Fruit fly (Drosophila melanogaster) whole organism, embryonic: ENCODE data around the gene dati.

Experiments used
- ATbp ChIP-seq: fragments of 200-800 bp; sonication (Bioruptor generic); optimal IDR thresholded peaks from 2 replicates; lab custom pipeline; 2017; ENCODE audit warnings: missing biosample characterization, mild to moderate bottlenecking, missing genetic modification characterization, missing genetic modification reagents
- Antp ChIP-seq: fragments of 200-800 bp; sonication (Bioruptor generic); optimal IDR thresholded peaks from 3 replicates; lab custom pipeline; 2016; ENCODE audit warnings: missing biosample characterization, missing genetic modification characterization
- Atf3 ChIP-seq: fragments of 200-800 bp; sonication (Bioruptor generic); optimal IDR thresholded peaks from 3 replicates; lab custom pipeline; 2016; ENCODE audit warnings: missing biosample characterization, missing genetic modification characterization
- C15 ChIP-seq: fragments of 200-800 bp; sonication (Bioruptor generic); IDR thresholded peaks from 3 replicates; pipeline ENCODE4 v1.3.6; 2022; ENCODE audit warnings: missing biosample characterization, missing genetic modification characterization
- CG10366 ChIP-seq: fragments of 200-800 bp; sonication (Bioruptor generic); IDR thresholded peaks from 2 replicates; pipeline ENCODE4 v1.3.6; 2022; ENCODE audit warnings: missing biosample characterization, missing genetic modification characterization
- CG11247 ChIP-seq: fragments of 200-800 bp; sonication (Bioruptor generic); IDR thresholded peaks from 2 replicates; pipeline ENCODE4 v1.3.6; 2022; ENCODE audit warnings: missing biosample characterization, missing genetic modification characterization
- CG12299 ChIP-seq: fragments of 200-800 bp; sonication (Bioruptor generic); optimal IDR thresholded peaks from 2 replicates; lab custom pipeline; 2018; ENCODE audit warnings: missing biosample characterization, mild to moderate bottlenecking, missing genetic modification characterization
- CG13775 ChIP-seq: fragments of 200-800 bp; sonication (Bioruptor generic); optimal IDR thresholded peaks from 3 replicates; lab custom pipeline; 2017; ENCODE audit warnings: missing biosample characterization, mild to moderate bottlenecking, missing genetic modification characterization
- CG15696 ChIP-seq: fragments of 200-800 bp; sonication (Bioruptor generic); optimal IDR thresholded peaks from 2 replicates; lab custom pipeline; 2019; ENCODE audit warnings: missing biosample characterization, mild to moderate bottlenecking, missing genetic modification characterization, moderate library complexity
- CG17328 ChIP-seq: fragments of 200-800 bp; sonication (Bioruptor generic); IDR thresholded peaks from 2 replicates; pipeline ENCODE4 v1.3.6; 2022; ENCODE audit warnings: missing biosample characterization, missing genetic modification characterization
- CG17912 ChIP-seq: fragments of 200-800 bp; sonication (Bioruptor generic); optimal IDR thresholded peaks from 2 replicates; lab custom pipeline; 2018; ENCODE audit warnings: missing biosample characterization, mild to moderate bottlenecking, missing genetic modification characterization
- CG34224 ChIP-seq: fragments of 200-800 bp; sonication (Bioruptor generic); IDR thresholded peaks from 3 replicates; pipeline ENCODE4 v1.3.6; 2022; ENCODE audit warnings: missing biosample characterization, missing genetic modification characterization; ENCODE audit not compliant: partially characterized antibody
- CG6683 ChIP-seq: fragments of 200-800 bp; sonication (Bioruptor generic); optimal IDR thresholded peaks from 2 replicates; lab custom pipeline; 2017; ENCODE audit warnings: missing biosample characterization, mild to moderate bottlenecking, missing genetic modification characterization, missing genetic modification reagents
- CG6689 ChIP-seq: fragments of 200-800 bp; sonication (Bioruptor generic); IDR thresholded peaks from 2 replicates; pipeline ENCODE4 v1.3.6; 2022; ENCODE audit warnings: missing biosample characterization, missing genetic modification characterization
- CG6791 ChIP-seq: fragments of 200-800 bp; sonication (Bioruptor generic); IDR thresholded peaks from 3 replicates; pipeline ENCODE4 v1.3.6; 2022; ENCODE audit warnings: missing biosample characterization, missing genetic modification characterization; ENCODE audit not compliant: partially characterized antibody
- CG7271 ChIP-seq: fragments of 200-800 bp; sonication (Bioruptor generic); optimal IDR thresholded peaks from 2 replicates; lab custom pipeline; 2018; ENCODE audit warnings: missing biosample characterization, mild to moderate bottlenecking, missing genetic modification characterization, moderate library complexity
- CG7928 ChIP-seq: fragments of 200-800 bp; sonication (Bioruptor generic); optimal IDR thresholded peaks from 2 replicates; lab custom pipeline; 2017; ENCODE audit warnings: missing biosample characterization, mild to moderate bottlenecking, missing genetic modification characterization
- CG8290 ChIP-seq, 3 experiments: fragments of 200-800 bp; sonication (Bioruptor generic); optimal IDR thresholded peaks; 2 replicates each; lab custom pipeline; 2016 to 2019; ENCODE audit warnings: missing biosample characterization in 3 of 3, missing genetic modification characterization in 3 of 3, mild to moderate bottlenecking in 2 of 3, moderate library complexity in 1 of 3
- Dbx ChIP-seq: fragments of 200-800 bp; sonication (Bioruptor generic); IDR thresholded peaks from 3 replicates; pipeline ENCODE4 v1.3.6; 2022; ENCODE audit warnings: missing biosample characterization, missing genetic modification characterization
- Dip2 ChIP-seq: fragments of 200-800 bp; sonication (Bioruptor generic); IDR thresholded peaks from 2 replicates; pipeline ENCODE4 v1.3.6; 2022; ENCODE audit warnings: missing biosample characterization, missing genetic modification characterization
- HHEX ChIP-seq: fragments of 200-800 bp; sonication (Bioruptor generic); optimal IDR thresholded peaks from 3 replicates; lab custom pipeline; 2017; ENCODE audit warnings: missing biosample characterization, mild to moderate bottlenecking, missing genetic modification characterization, missing genetic modification reagents
- Hsf ChIP-seq: fragments of 200-800 bp; sonication (Bioruptor generic); optimal IDR thresholded peaks from 3 replicates; lab custom pipeline; 2016; ENCODE audit warnings: missing biosample characterization, missing genetic modification characterization
- Kr ChIP-seq: fragments of 200-800 bp; sonication (Bioruptor generic); optimal IDR thresholded peaks from 2 replicates; lab custom pipeline; 2017; ENCODE audit warnings: missing biosample characterization, mild to moderate bottlenecking, missing genetic modification characterization
- Max ChIP-seq: fragments of 200-800 bp; sonication (Bioruptor generic); optimal IDR thresholded peaks from 2 replicates; lab custom pipeline; 2016; ENCODE audit warnings: missing biosample characterization, mild to moderate bottlenecking, missing genetic modification characterization
- NC2α ChIP-seq: fragments of 200-800 bp; sonication (Bioruptor generic); optimal IDR thresholded peaks from 2 replicates; lab custom pipeline; 2016; ENCODE audit warnings: missing biosample characterization, missing genetic modification characterization
- Neu2 ChIP-seq: fragments of 200-800 bp; sonication (Bioruptor generic); optimal IDR thresholded peaks from 3 replicates; lab custom pipeline; 2016; ENCODE audit warnings: missing biosample characterization, missing genetic modification characterization, borderline replicate concordance
- Rfx ChIP-seq: fragments of 200-800 bp; sonication (Bioruptor generic); IDR thresholded peaks from 2 replicates; pipeline ENCODE4 v1.3.6; 2022; ENCODE audit warnings: missing biosample characterization, missing genetic modification characterization
- Sox100B ChIP-seq: fragments of 200-800 bp; sonication (Bioruptor generic); optimal IDR thresholded peaks from 3 replicates; lab custom pipeline; 2018; ENCODE audit warnings: missing biosample characterization, mild to moderate bottlenecking, missing genetic modification characterization
- Sry-δ ChIP-seq: fragments of 200-800 bp; sonication (Bioruptor generic); optimal IDR thresholded peaks from 2 replicates; lab custom pipeline; 2016; ENCODE audit warnings: missing biosample characterization, missing genetic modification characterization
- Ssrp ChIP-seq: fragments of 200-800 bp; sonication (Bioruptor generic); optimal IDR thresholded peaks from 2 replicates; lab custom pipeline; 2018; ENCODE audit warnings: missing biosample characterization, mild to moderate bottlenecking, missing genetic modification characterization, moderate library complexity
- Taf1 ChIP-seq: fragments of 200-800 bp; sonication (Bioruptor generic); IDR thresholded peaks from 2 replicates; pipeline ENCODE4 v1.3.6; 2022; ENCODE audit warnings: missing biosample characterization, missing genetic modification characterization
- aop ChIP-seq: fragments of 200-800 bp; sonication (Bioruptor generic); IDR thresholded peaks from 2 replicates; pipeline ENCODE4 v1.3.6; 2022; ENCODE audit warnings: missing biosample characterization, missing genetic modification characterization
- bbx ChIP-seq: fragments of 200-800 bp; sonication (Bioruptor generic); IDR thresholded peaks from 2 replicates; pipeline ENCODE4 v1.3.6; 2022; ENCODE audit warnings: missing biosample characterization, missing genetic modification characterization; ENCODE audit not compliant: partially characterized antibody
- bowl ChIP-seq: fragments of 200-800 bp; sonication (Bioruptor generic); IDR thresholded peaks from 2 replicates; pipeline ENCODE4 v1.3.6; 2022; ENCODE audit warnings: missing biosample characterization, missing genetic modification characterization
- corto ChIP-seq: fragments of 200-800 bp; sonication (Bioruptor generic); optimal IDR thresholded peaks from 2 replicates; lab custom pipeline; 2016; ENCODE audit warnings: missing biosample characterization, mild to moderate bottlenecking, missing genetic modification characterization, moderate library complexity
- dmrt11E ChIP-seq: fragments of 200-800 bp; sonication (Bioruptor generic); optimal IDR thresholded peaks from 3 replicates; lab custom pipeline; 2018; ENCODE audit warnings: missing biosample characterization, mild to moderate bottlenecking, missing genetic modification characterization, moderate library complexity
- eve ChIP-seq, 2 experiments: fragments of >200 bp; optimal IDR thresholded peaks; 2 replicates each; lab custom pipeline; 2017; ENCODE audit warnings: missing biosample characterization in 2 of 2, missing genetic modification characterization in 2 of 2
- gsb-n ChIP-seq: fragments of 200-800 bp; sonication (Bioruptor generic); optimal IDR thresholded peaks from 3 replicates; lab custom pipeline; 2018; ENCODE audit warnings: missing biosample characterization, mild to moderate bottlenecking, missing genetic modification characterization
- kah ChIP-seq: fragments of 200-800 bp; sonication (Bioruptor generic); optimal IDR thresholded peaks from 2 replicates; lab custom pipeline; 2018; ENCODE audit warnings: missing biosample characterization, mild to moderate bottlenecking, missing genetic modification characterization
- kay ChIP-seq: fragments of 200-800 bp; sonication (Bioruptor generic); optimal IDR thresholded peaks from 2 replicates; lab custom pipeline; 2016; ENCODE audit warnings: missing biosample characterization, missing genetic modification characterization
- ken ChIP-seq: fragments of 200-800 bp; sonication (Bioruptor generic); IDR thresholded peaks from 3 replicates; pipeline ENCODE4 v1.3.6; 2022; ENCODE audit warnings: missing biosample characterization, missing genetic modification characterization
- nerfin-2 ChIP-seq: fragments of 200-800 bp; sonication (Bioruptor generic); IDR thresholded peaks from 2 replicates; pipeline ENCODE4 v1.3.6; 2022; ENCODE audit warnings: missing biosample characterization, missing genetic modification characterization; ENCODE audit not compliant: partially characterized antibody
- pan ChIP-seq, 4 experiments: fragments of >200 bp in 3 of 4; fragments of 200-800 bp in 1 of 4; sonication (Bioruptor generic) in 1 of 4; optimal IDR thresholded peaks in 3 of 4; IDR thresholded peaks in 1 of 4; 2 replicates each; pipeline versions ENCODE4 v1.3.6 to Lab custom; 2017 to 2022; ENCODE audit warnings: missing biosample characterization in 2 of 4, missing genetic modification characterization in 2 of 4, mixed read lengths in 1 of 4
- pb ChIP-seq: fragments of 200-800 bp; sonication (Bioruptor generic); optimal IDR thresholded peaks from 3 replicates; lab custom pipeline; 2016; ENCODE audit warnings: missing biosample characterization, missing genetic modification characterization
- psq ChIP-seq: fragments of 200-800 bp; sonication (Bioruptor generic); optimal IDR thresholded peaks from 2 replicates; lab custom pipeline; 2017; ENCODE audit warnings: missing biosample characterization, missing genetic modification characterization
- schlank ChIP-seq: fragments of 200-800 bp; sonication (Bioruptor generic); optimal IDR thresholded peaks from 2 replicates; lab custom pipeline; 2018; ENCODE audit warnings: missing biosample characterization, mild to moderate bottlenecking, missing genetic modification characterization
- sima ChIP-seq: fragments of 200-800 bp; sonication (Bioruptor generic); optimal IDR thresholded peaks from 2 replicates; lab custom pipeline; 2016; ENCODE audit warnings: missing biosample characterization, missing genetic modification characterization
- unpg ChIP-seq: fragments of 200-800 bp; sonication (Bioruptor generic); optimal IDR thresholded peaks from 3 replicates; lab custom pipeline; 2018; ENCODE audit warnings: missing biosample characterization, mild to moderate bottlenecking, missing genetic modification characterization, moderate library complexity
- zfh1 ChIP-seq: fragments of 200-800 bp; sonication (Bioruptor generic); IDR thresholded peaks from 3 replicates; pipeline ENCODE4 v1.3.6; 2022; ENCODE audit warnings: missing biosample characterization, missing genetic modification characterization

The dati gene

DNA sequence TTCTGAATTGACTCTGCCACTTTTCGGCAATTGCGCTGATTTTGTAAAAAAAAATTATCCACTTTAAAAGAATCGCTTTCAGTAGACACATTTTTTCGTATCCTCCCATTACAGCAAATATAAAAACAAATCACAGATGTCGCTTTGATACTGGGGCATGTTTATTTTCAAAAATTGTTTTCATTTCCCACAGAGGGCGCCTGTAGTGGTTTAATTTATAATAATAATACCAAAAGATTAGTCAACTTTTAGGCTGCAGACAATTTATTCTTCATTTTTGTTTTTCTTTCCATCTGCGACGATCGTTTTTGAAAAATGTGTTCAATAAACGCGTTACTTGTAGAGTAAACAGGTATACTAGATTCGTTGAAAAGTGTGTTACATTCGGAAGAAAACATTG, 11.4 kb upstream of the dati start (continued):
- TF ChIP-seq unpg (peak; percentile 52), eve (GFP tag; optimal IDR thresholded peaks at IDR 0.05; lab: Kevin White, UChicago) (peak in 1 of 2 experiments; percentile 28), CG12299 (tag; lab: Kevin White, UChicago) (no peak), Kr (GFP tag; lab: Kevin White, UChicago) (no peak), HHEX (GFP tag; lab: Kevin White, UChicago) (no peak), nerfin-2 (no peak), Atf3 (no peak), CG7928 (no peak), Neu2 (no peak), Sox100B (GFP tag; lab: Kevin White, UChicago) (no peak), CG11247 (GFP tag; lab: Robert Waterston, UW) (0 out of 2 replicates have a peak, but pooled peaks have one; percentile 56), CG6683 (no peak), Antp (no peak), Taf1 (GFP tag; lab: Robert Waterston, UW) (no peak), kay (GFP tag; lab: Kevin White, UChicago) (no peak), Dip2 (no peak), schlank (tag; lab: Kevin White, UChicago) (no peak), CG15696 (tag; lab: Kevin White, UChicago) (peak; percentile 57), CG17912 (GFP tag; lab: Kevin White, UChicago) (peak; percentile 28), pb (GFP tag; lab: Kevin White, UChicago) (no peak), Ssrp (tag; lab: Kevin White, UChicago) (no peak), Dbx (GFP tag; lab: Robert Waterston, UW) (no peak; the same call in 2 of the 3 replicates), NC2α (GFP tag; lab: Kevin White, UChicago) (no peak), zfh1 (peak; percentile 48; the same call in 1 of the 3 replicates), C15 (GFP tag; lab: Robert Waterston, UW) (no peak), CG8290 (GFP tag; optimal IDR thresholded peaks at IDR 0.05; lab: Kevin White, UChicago) (peak; percentile 64), CG8290 (tag; optimal IDR thresholded peaks at IDR 0.05; lab: Kevin White, UChicago) (peak; percentile 31 to 37), bowl (GFP tag; lab: Robert Waterston, UW) (0 out of 2 replicates have a peak, but pooled peaks have one; percentile 19), aop (no peak), CG6689 (GFP tag; lab: Robert Waterston, UW) (0 out of 2 replicates have a peak, but pooled peaks have one; percentile 19), Hsf (peak; percentile 51), bbx (GFP tag; lab: Robert Waterston, UW) (no peak), CG6791 (GFP tag; lab: Robert Waterston, UW) (no peak; the same call in 2 of the 3 replicates), corto (GFP tag; lab: Kevin White, UChicago) (no peak), Sry-δ (GFP tag; lab: Kevin White, UChicago) (peak; percentile 2), ATbp (GFP tag; lab: Kevin White, UChicago) (no peak), pan (optimal IDR thresholded peaks at IDR 0.05; lab: Kevin White, UChicago) (no peak), pan (GFP tag; optimal IDR thresholded peaks at IDR 0.05 in 1 of 2, IDR thresholded peaks at IDR 0.05 in 1 of 2) (peak in 1 of 2 experiments; percentile 41), ken (GFP tag; lab: Robert Waterston, UW) (no peak), psq (GFP tag; lab: Kevin White, UChicago) (no peak), sima (GFP tag; lab: Kevin White, UChicago) (no peak), CG13775 (GFP tag; lab: Kevin White, UChicago) (no peak), CG10366 (GFP tag; lab: Robert Waterston, UW) (0 out of 2 replicates have a peak, but pooled peaks have one; percentile 28), Rfx (no peak; the same call in 1 of the 2 replicates), gsb-n (tag; lab: Kevin White, UChicago) (no peak), Max (GFP tag; lab: Kevin White, UChicago) (peak; percentile 0), dmrt11E (tag; lab: Kevin White, UChicago) (peak; percentile 45), kah (GFP tag; lab: Kevin White, UChicago) (no peak), CG17328 (no peak), CG7271 (tag; lab: Kevin White, UChicago) (peak; percentile 38), CG34224 (GFP tag; lab: Robert Waterston, UW) (no peak)
